Fruit fly (Drosophila melanogaster) whole organism, embryonic: ENCODE data around the gene mRRF2.

ENCODE experiments used
- Bdp1 ChIP-seq: fragments of 200-800 bp; sonication (Bioruptor generic); optimal IDR thresholded peaks from 3 replicates; lab custom pipeline; 2016; ENCODE audit warnings: missing biosample characterization, missing genetic modification characterization
- Blimp-1 ChIP-seq: fragments of 200-800 bp; sonication (Bioruptor generic); optimal IDR thresholded peaks from 3 replicates; lab custom pipeline; 2018; ENCODE audit warnings: missing biosample characterization, missing genetic modification characterization, mild to moderate bottlenecking, moderate library complexity, missing genetic modification reagents
- BtbVII ChIP-seq: fragments of 200-800 bp; sonication (Bioruptor generic); optimal IDR thresholded peaks from 3 replicates; lab custom pipeline; 2017; ENCODE audit warnings: missing biosample characterization, mild to moderate bottlenecking, missing genetic modification characterization
- CG10654 ChIP-seq: fragments of 200-800 bp; sonication (Bioruptor generic); optimal IDR thresholded peaks from 2 replicates; lab custom pipeline; 2016; ENCODE audit warnings: missing biosample characterization, missing genetic modification characterization
- CG11085 ChIP-seq: fragments of 200-800 bp; sonication (Bioruptor generic); IDR thresholded peaks from 2 replicates; pipeline ENCODE4 v1.3.6; 2022; ENCODE audit warnings: missing biosample characterization, missing genetic modification characterization
- CG13296 ChIP-seq: fragments of 200-800 bp; sonication (Bioruptor generic); optimal IDR thresholded peaks from 3 replicates; lab custom pipeline; 2018; ENCODE audit warnings: missing biosample characterization, mild to moderate bottlenecking, missing genetic modification characterization
- CG14667 ChIP-seq: fragments of 200-800 bp; sonication (Bioruptor generic); IDR thresholded peaks from 2 replicates; pipeline ENCODE4 v1.3.6; 2022; ENCODE audit warnings: missing biosample characterization, missing genetic modification characterization
- CG14860 ChIP-seq: fragments of 200-800 bp; sonication (Bioruptor generic); IDR thresholded peaks from 3 replicates; pipeline ENCODE4 v1.3.6; 2022; ENCODE audit warnings: missing biosample characterization, missing genetic modification characterization; ENCODE audit not compliant: partially characterized antibody
- CG15479 ChIP-seq: fragments of 200-800 bp; sonication (Bioruptor generic); optimal IDR thresholded peaks from 3 replicates; lab custom pipeline; 2019; ENCODE audit warnings: missing biosample characterization, mild to moderate bottlenecking, missing genetic modification characterization, moderate library complexity
- CG15696 ChIP-seq: fragments of 200-800 bp; sonication (Bioruptor generic); optimal IDR thresholded peaks from 2 replicates; lab custom pipeline; 2019; ENCODE audit warnings: missing biosample characterization, mild to moderate bottlenecking, missing genetic modification characterization, moderate library complexity
- CG1603 ChIP-seq: fragments of 200-800 bp; sonication (Bioruptor generic); optimal IDR thresholded peaks from 2 replicates; lab custom pipeline; 2019; ENCODE audit warnings: missing biosample characterization, mild to moderate bottlenecking, missing genetic modification characterization, moderate library complexity
- CG16815 ChIP-seq: fragments of 200-800 bp; sonication (Bioruptor generic); optimal IDR thresholded peaks from 3 replicates; lab custom pipeline; 2017; ENCODE audit warnings: missing biosample characterization, mild to moderate bottlenecking, missing genetic modification characterization
- CG2202 ChIP-seq: fragments of 200-800 bp; sonication (Bioruptor generic); optimal IDR thresholded peaks from 2 replicates; lab custom pipeline; 2018; ENCODE audit warnings: missing biosample characterization, mild to moderate bottlenecking, missing genetic modification characterization
- CG30431 ChIP-seq: fragments of 200-800 bp; sonication (Bioruptor generic); optimal IDR thresholded peaks from 2 replicates; lab custom pipeline; 2017; ENCODE audit warnings: missing biosample characterization, missing genetic modification characterization
- CG3407 ChIP-seq: fragments of 200-800 bp; sonication (Bioruptor generic); optimal IDR thresholded peaks from 2 replicates; lab custom pipeline; 2018; ENCODE audit warnings: missing biosample characterization, mild to moderate bottlenecking, missing genetic modification characterization
- CG4617 ChIP-seq: fragments of 200-800 bp; sonication (Bioruptor generic); optimal IDR thresholded peaks from 3 replicates; lab custom pipeline; 2016; ENCODE audit warnings: missing biosample characterization, missing genetic modification characterization, borderline replicate concordance
- CG8290 ChIP-seq, 3 experiments: fragments of 200-800 bp; sonication (Bioruptor generic); optimal IDR thresholded peaks; 2 replicates each; lab custom pipeline; 2016 to 2019; ENCODE audit warnings: missing biosample characterization in 3 of 3, missing genetic modification characterization in 3 of 3, mild to moderate bottlenecking in 2 of 3, moderate library complexity in 1 of 3
- Deaf1 ChIP-seq: fragments of 200-800 bp; optimal IDR thresholded peaks from 3 replicates; lab custom pipeline; 2019; ENCODE audit warnings: missing biosample characterization, mild to moderate bottlenecking, missing genetic modification characterization, moderate library complexity
- Eip74EF ChIP-seq, 2 experiments: fragments of 200-800 bp in 1 of 2; fragments of >200 bp in 1 of 2; sonication (Bioruptor generic) in 1 of 2; optimal IDR thresholded peaks; 2 replicates each; lab custom pipeline; 2017 to 2019; ENCODE audit warnings: missing biosample characterization in 2 of 2, missing genetic modification characterization in 2 of 2, mild to moderate bottlenecking in 1 of 2, moderate library complexity in 1 of 2
- Fer1 ChIP-seq: fragments of 200-800 bp; sonication (Bioruptor generic); optimal IDR thresholded peaks from 2 replicates; lab custom pipeline; 2017; ENCODE audit warnings: missing biosample characterization, mild to moderate bottlenecking, missing genetic modification characterization
- Hsf ChIP-seq: fragments of 200-800 bp; sonication (Bioruptor generic); optimal IDR thresholded peaks from 3 replicates; lab custom pipeline; 2016; ENCODE audit warnings: missing biosample characterization, missing genetic modification characterization
- Nf-YC ChIP-seq: fragments of 200-800 bp; optimal IDR thresholded peaks from 3 replicates; lab custom pipeline; 2019; ENCODE audit warnings: missing biosample characterization, mild to moderate bottlenecking, missing genetic modification characterization, moderate library complexity
- Side ChIP-seq: fragments of 200-800 bp; sonication (Bioruptor generic); optimal IDR thresholded peaks from 2 replicates; lab custom pipeline; 2016; ENCODE audit warnings: missing biosample characterization, missing genetic modification characterization
- Sin3A ChIP-seq: fragments of >200 bp; optimal IDR thresholded peaks from 2 replicates; lab custom pipeline; 2018
- Xrp1 ChIP-seq: fragments of 200-800 bp; sonication (Bioruptor generic); IDR thresholded peaks from 2 replicates; pipeline ENCODE4 v1.3.6; 2022; ENCODE audit warnings: missing biosample characterization, missing genetic modification characterization
- ap ChIP-seq: fragments of 200-800 bp; sonication (Bioruptor generic); IDR thresholded peaks from 2 replicates; pipeline ENCODE4 v1.3.6; 2022; ENCODE audit warnings: missing biosample characterization, missing genetic modification characterization
- crc ChIP-seq: fragments of 200-800 bp; sonication (Bioruptor generic); optimal IDR thresholded peaks from 2 replicates; lab custom pipeline; 2016; ENCODE audit warnings: missing biosample characterization, missing genetic modification characterization
- da ChIP-seq: fragments of 200-800 bp; sonication (Bioruptor generic); optimal IDR thresholded peaks from 2 replicates; lab custom pipeline; 2016; ENCODE audit warnings: missing biosample characterization, missing genetic modification characterization
- en ChIP-seq: fragments of 200-800 bp; sonication (Bioruptor generic); optimal IDR thresholded peaks from 2 replicates; lab custom pipeline; 2016; ENCODE audit warnings: missing biosample characterization, missing genetic modification characterization
- jigr1 ChIP-seq: fragments of 200-800 bp; sonication (Bioruptor generic); IDR thresholded peaks from 3 replicates; pipeline ENCODE4 v1.3.6; 2022; ENCODE audit warnings: missing biosample characterization, missing genetic modification characterization
- knrl ChIP-seq: fragments of 200-800 bp; sonication (Bioruptor generic); IDR thresholded peaks from 3 replicates; pipeline ENCODE4 v1.3.6; 2022; ENCODE audit warnings: missing biosample characterization, missing genetic modification characterization; ENCODE audit not compliant: partially characterized antibody
- lola ChIP-seq, 3 experiments: fragments of >200 bp in 2 of 3; fragments of 200-800 bp in 1 of 3; sonication (Bioruptor generic) in 1 of 3; optimal IDR thresholded peaks; 2 replicates each; lab custom pipeline; 2017 to 2019; ENCODE audit warnings: missing biosample characterization in 3 of 3, missing genetic modification characterization in 3 of 3, mild to moderate bottlenecking in 1 of 3, moderate library complexity in 1 of 3
- maf-S ChIP-seq: fragments of 200-800 bp; sonication (Bioruptor generic); optimal IDR thresholded peaks from 2 replicates; lab custom pipeline; 2016; ENCODE audit warnings: missing biosample characterization, missing genetic modification characterization
- nau ChIP-seq: fragments of 200-800 bp; sonication (Bioruptor generic); optimal IDR thresholded peaks from 3 replicates; lab custom pipeline; 2017; ENCODE audit warnings: missing biosample characterization, mild to moderate bottlenecking, missing genetic modification characterization, missing genetic modification reagents
- odd ChIP-seq: fragments of 200-800 bp; sonication (Bioruptor generic); optimal IDR thresholded peaks from 2 replicates; lab custom pipeline; 2017; ENCODE audit warnings: missing biosample characterization, mild to moderate bottlenecking, missing genetic modification characterization
- onecut ChIP-seq: fragments of 200-800 bp; sonication (Bioruptor generic); IDR thresholded peaks from 2 replicates; pipeline ENCODE4 v1.3.6; 2022; ENCODE audit warnings: missing biosample characterization, missing genetic modification characterization
- otp ChIP-seq: fragments of 200-800 bp; sonication (Bioruptor generic); IDR thresholded peaks from 3 replicates; pipeline ENCODE4, ENCODE4 v1.3.6; 2022; ENCODE audit warnings: missing biosample characterization, missing genetic modification characterization
- p53 ChIP-seq: fragments of 200-800 bp; sonication (Bioruptor generic); optimal IDR thresholded peaks from 2 replicates; lab custom pipeline; 2016; ENCODE audit warnings: missing biosample characterization, missing genetic modification characterization
- phol ChIP-seq: fragments of 200-800 bp; sonication (Bioruptor generic); optimal IDR thresholded peaks from 3 replicates; lab custom pipeline; 2018; ENCODE audit warnings: missing biosample characterization, mild to moderate bottlenecking, missing genetic modification characterization, moderate library complexity
- pita ChIP-seq: fragments of 200-800 bp; sonication (Bioruptor generic); optimal IDR thresholded peaks from 2 replicates; lab custom pipeline; 2017; ENCODE audit warnings: missing biosample characterization, mild to moderate bottlenecking, missing genetic modification characterization
- ranshi ChIP-seq: fragments of 200-800 bp; sonication (Bioruptor generic); IDR thresholded peaks from 2 replicates; pipeline ENCODE4 v1.3.6; 2022; ENCODE audit warnings: missing biosample characterization, missing genetic modification characterization
- sim ChIP-seq: fragments of 200-800 bp; sonication (Bioruptor generic); IDR thresholded peaks from 2 replicates; pipeline ENCODE4 v1.3.6; 2022; ENCODE audit warnings: missing biosample characterization, missing genetic modification characterization
- slbo ChIP-seq: fragments of 200-800 bp; sonication (Bioruptor generic); IDR thresholded peaks from 2 replicates; pipeline ENCODE4 v1.3.6; 2022; ENCODE audit warnings: missing biosample characterization, missing genetic modification characterization
- so ChIP-seq: fragments of 200-800 bp; sonication (Bioruptor generic); IDR thresholded peaks from 3 replicates; pipeline ENCODE4 v1.3.6; 2022; ENCODE audit warnings: missing biosample characterization, missing genetic modification characterization
- tin ChIP-seq: fragments of 200-800 bp; sonication (Bioruptor generic); optimal IDR thresholded peaks from 3 replicates; lab custom pipeline; 2016; ENCODE audit warnings: missing biosample characterization, missing genetic modification characterization
- tio ChIP-seq: fragments of 200-800 bp; sonication (Bioruptor generic); optimal IDR thresholded peaks from 2 replicates; lab custom pipeline; 2017; ENCODE audit warnings: missing biosample characterization, missing genetic modification characterization, inconsistent platforms
- toy ChIP-seq: fragments of 200-800 bp; sonication (Bioruptor generic); IDR thresholded peaks from 2 replicates; pipeline ENCODE4 v1.3.6; 2022; ENCODE audit warnings: missing biosample characterization, missing genetic modification characterization
- tup ChIP-seq: fragments of 200-800 bp; sonication (Bioruptor generic); optimal IDR thresholded peaks from 2 replicates; lab custom pipeline; 2016; ENCODE audit warnings: missing biosample characterization, mild to moderate bottlenecking, missing genetic modification characterization, moderate library complexity
- wor ChIP-seq: fragments of 200-800 bp; sonication (Bioruptor generic); IDR thresholded peaks from 2 replicates; pipeline ENCODE4 v1.3.6; 2022; ENCODE audit warnings: missing biosample characterization, missing genetic modification characterization

mRRF2 gene

dm6 chr3R:22590668-22591275 is 22.7 kb upstream of the mRRF2 start (continued):
- TF ChIP-seq CG16815 (GFP tag; lab: Kevin White, UChicago) (peak; percentile 62), da (no peak), odd (peak; percentile 61), onecut (GFP tag; lab: Robert Waterston, UW) (no peak; the same call in 1 of the 2 replicates), CG14860 (GFP tag; lab: Robert Waterston, UW) (no peak), CG8290 (GFP tag; optimal IDR thresholded peaks at IDR 0.05; lab: Kevin White, UChicago) (peak; percentile 52), CG8290 (tag; optimal IDR thresholded peaks at IDR 0.05; lab: Kevin White, UChicago) (peak in 1 of 2 experiments; percentile 21), jigr1 (0 out of 3 replicates have a peak, but pooled peaks have one; percentile 13), lola (GFP tag; optimal IDR thresholded peaks at IDR 0.05; lab: Kevin White, UChicago) (peak in 1 of 3 experiments; percentile 90), otp (GFP tag; lab: Robert Waterston, UW) (0 out of 3 replicates have a peak, but pooled peaks have one; percentile 10), tin (GFP tag; lab: Kevin White, UChicago) (peak; percentile 47), p53 (GFP tag; lab: Kevin White, UChicago) (no peak), so (GFP tag; lab: Robert Waterston, UW) (peak; percentile 13; the same call in 1 of the 3 replicates), Deaf1 (tag; lab: Kevin White, UChicago) (no peak), CG10654 (GFP tag; lab: Kevin White, UChicago) (peak; percentile 42), Bdp1 (GFP tag; lab: Kevin White, UChicago) (peak; percentile 32), ranshi (GFP tag; lab: Robert Waterston, UW) (no peak; the same call in none of the 2 replicates), CG15696 (tag; lab: Kevin White, UChicago) (peak; percentile 64), CG11085 (no peak), Xrp1 (GFP tag; lab: Robert Waterston, UW) (peak; percentile 52), slbo (peak; percentile 21; the same call in 1 of the 2 replicates), en (GFP tag; lab: Kevin White, UChicago) (peak; percentile 13), CG30431 (peak; percentile 57), Sin3A (lab: Kevin White, UChicago) (no peak), Nf-YC (tag; lab: Kevin White, UChicago) (no peak), wor (GFP tag; lab: Robert Waterston, UW) (peak; percentile 68), toy (GFP tag; lab: Robert Waterston, UW) (no peak), tio (peak; percentile 72), CG15479 (no peak), Side (GFP tag; lab: Kevin White, UChicago) (peak; percentile 45), Hsf (GFP tag; lab: Kevin White, UChicago) (peak; percentile 45), BtbVII (GFP tag; lab: Kevin White, UChicago) (peak; percentile 3), crc (no peak), phol (peak; percentile 84), CG1603 (tag; lab: Kevin White, UChicago) (peak; percentile 36), CG4617 (GFP tag; lab: Kevin White, UChicago) (peak; percentile 8), CG3407 (GFP tag; lab: Kevin White, UChicago) (peak; percentile 65), knrl (no peak), pita (GFP tag; lab: Kevin White, UChicago) (no peak), Fer1 (no peak), tup (GFP tag; lab: Kevin White, UChicago) (no peak), nau (peak; percentile 20), Eip74EF (GFP tag; optimal IDR thresholded peaks at IDR 0.05; lab: Kevin White, UChicago) (peak in 1 of 2 experiments; percentile 66), CG14667 (GFP tag; lab: Robert Waterston, UW) (no peak), CG2202 (tag; lab: Kevin White, UChicago) (peak; percentile 50), sim (GFP tag; lab: Robert Waterston, UW) (no peak), ap (GFP tag; lab: Robert Waterston, UW) (no peak), CG13296 (GFP tag; lab: Kevin White, UChicago) (no peak), Blimp-1 (GFP tag; lab: Kevin White, UChicago) (peak; percentile 75), maf-S (GFP tag; lab: Kevin White, UChicago) (peak; percentile 1)
